Fruit fly (Drosophila melanogaster): ENCODE data around the gene Npc2e.

Gene Npc2e

dm6 chr3R:10052695-10053382, at the start of gene Npc2e, which contains the start of gene Fancl:
TSS of gene Npc2e (plus strand) at chr3R:10053332.
TSS of gene Fancl (minus strand) at chr3R:10052869.
- TF ChIP-seq CG5204 (GFP tag; optimal IDR thresholded peaks at IDR 0.05) (no peak), Crg-1 (GFP tag; optimal IDR thresholded peaks at IDR 0.05) (no peak), Hr96 (GFP tag; optimal IDR thresholded peaks at IDR 0.05) (no peak), CG11617 (GFP tag; optimal IDR thresholded peaks at IDR 0.05) (no peak), bab1 (GFP tag; optimal IDR thresholded peaks at IDR 0.05) (no peak), CG12768 (GFP tag; optimal IDR thresholded peaks at IDR 0.05) (no peak), Mnt (GFP tag; optimal IDR thresholded peaks at IDR 0.05) (no peak), CG7045 (GFP tag; optimal IDR thresholded peaks at IDR 0.05) (no peak), tj (GFP tag; optimal IDR thresholded peaks at IDR 0.05) (no peak), CG14711 (tag; optimal IDR thresholded peaks at IDR 0.05) (no peak), CG33017 (tag; optimal IDR thresholded peaks at IDR 0.05) (no peak), cic (GFP tag; optimal IDR thresholded peaks at IDR 0.05) (no peak), CG7101 (tag; optimal IDR thresholded peaks at IDR 0.05) (no peak), Clk (GFP tag; optimal IDR thresholded peaks at IDR 0.05) (no peak), CG1620 (GFP tag; optimal IDR thresholded peaks at IDR 0.05) (no peak), toe (GFP tag; optimal IDR thresholded peaks at IDR 0.05) (no peak), ovo (GFP tag; optimal IDR thresholded peaks at IDR 0.05) (no peak)

- no peak for TF ChIP-seq toe (GFP tag; optimal IDR thresholded peaks at IDR 0.05)
- no peak for TF ChIP-seq CG7101 (tag; optimal IDR thresholded peaks at IDR 0.05)
- no peak for TF ChIP-seq CG5204 (GFP tag; optimal IDR thresholded peaks at IDR 0.05)
- no peak for TF ChIP-seq CG14711 (tag; optimal IDR thresholded peaks at IDR 0.05)
- TF ChIP-seq cic (GFP tag; optimal IDR thresholded peaks at IDR 0.05): no peak
- TF ChIP-seq Clk (GFP tag; optimal IDR thresholded peaks at IDR 0.05): no peak
- TF ChIP-seq tj (GFP tag; optimal IDR thresholded peaks at IDR 0.05): no peak
- no peak for TF ChIP-seq CG12768 (GFP tag; optimal IDR thresholded peaks at IDR 0.05)
- no peak for TF ChIP-seq CG7045 (GFP tag; optimal IDR thresholded peaks at IDR 0.05)
- no peak for TF ChIP-seq CG33017 (tag; optimal IDR thresholded peaks at IDR 0.05)
- TF ChIP-seq Hr96 (GFP tag; optimal IDR thresholded peaks at IDR 0.05): no peak
- no peak for TF ChIP-seq Crg-1 (GFP tag; optimal IDR thresholded peaks at IDR 0.05)
- TF ChIP-seq CG11617 (GFP tag; optimal IDR thresholded peaks at IDR 0.05): no peak
- no peak for TF ChIP-seq kay (GFP tag; ENCODE audit: borderline replicate concordance)
- TF ChIP-seq cnc (optimal IDR thresholded peaks at IDR 0.05): no peak
- no peak for TF ChIP-seq CG1620 (GFP tag; optimal IDR thresholded peaks at IDR 0.05)
- TF ChIP-seq pad (GFP tag; optimal IDR thresholded peaks at IDR 0.05): no peak
- no peak for TF ChIP-seq ovo (GFP tag; optimal IDR thresholded peaks at IDR 0.05)
- TF ChIP-seq bab1 (GFP tag; optimal IDR thresholded peaks at IDR 0.05): no peak
Observed at dm6 chr3R:10024032-10024712, 29.0 kb upstream of the Npc2e start.

- no peak for TF ChIP-seq CG1620 (GFP tag; optimal IDR thresholded peaks at IDR 0.05)
- TF ChIP-seq kay (GFP tag; ENCODE audit: borderline replicate concordance): no peak
- no peak for TF ChIP-seq Clk (GFP tag; optimal IDR thresholded peaks at IDR 0.05)
- no peak for TF ChIP-seq CG14711 (tag; optimal IDR thresholded peaks at IDR 0.05)
- no peak for TF ChIP-seq bab1 (GFP tag; optimal IDR thresholded peaks at IDR 0.05)
- no peak for TF ChIP-seq CG7101 (tag; optimal IDR thresholded peaks at IDR 0.05)
- TF ChIP-seq cnc (optimal IDR thresholded peaks at IDR 0.05): no peak
- TF ChIP-seq Mnt (GFP tag; optimal IDR thresholded peaks at IDR 0.05): no peak
- no peak for TF ChIP-seq toe (GFP tag; optimal IDR thresholded peaks at IDR 0.05)
- no peak for TF ChIP-seq cic (GFP tag; optimal IDR thresholded peaks at IDR 0.05)
- TF ChIP-seq Hr96 (GFP tag; optimal IDR thresholded peaks at IDR 0.05): no peak
- no peak for TF ChIP-seq tj (GFP tag; optimal IDR thresholded peaks at IDR 0.05)
- no peak for TF ChIP-seq pad (GFP tag; optimal IDR thresholded peaks at IDR 0.05)
- no peak for TF ChIP-seq CG12768 (GFP tag; optimal IDR thresholded peaks at IDR 0.05)
- TF ChIP-seq CG7045 (GFP tag; optimal IDR thresholded peaks at IDR 0.05): no peak
Observed at dm6 chr3R:10025050-10025449, 28.1 kb upstream of the Npc2e start, which contains the start of gene CG31407. TSS of gene CG31407 (minus strand) at chr3R:10025150.

- TF ChIP-seq Crg-1 (GFP tag; optimal IDR thresholded peaks at IDR 0.05) (no peak), kay (GFP tag; ENCODE audit: borderline replicate concordance) (no peak), CG12768 (GFP tag; optimal IDR thresholded peaks at IDR 0.05) (no peak), CG5204 (GFP tag; optimal IDR thresholded peaks at IDR 0.05) (no peak), tj (GFP tag; optimal IDR thresholded peaks at IDR 0.05) (no peak), pad (GFP tag; optimal IDR thresholded peaks at IDR 0.05) (no peak), CG7101 (tag; optimal IDR thresholded peaks at IDR 0.05) (no peak), Clk (GFP tag; optimal IDR thresholded peaks at IDR 0.05) (no peak), CG14711 (tag; optimal IDR thresholded peaks at IDR 0.05) (no peak), CG11617 (GFP tag; optimal IDR thresholded peaks at IDR 0.05) (no peak), CG7045 (GFP tag; optimal IDR thresholded peaks at IDR 0.05) (no peak), bab1 (GFP tag; optimal IDR thresholded peaks at IDR 0.05) (no peak), Mnt (GFP tag; optimal IDR thresholded peaks at IDR 0.05) (no peak), Hr96 (GFP tag; optimal IDR thresholded peaks at IDR 0.05) (no peak), ovo (GFP tag; optimal IDR thresholded peaks at IDR 0.05) (no peak), cic (GFP tag; optimal IDR thresholded peaks at IDR 0.05) (no peak), CG1620 (GFP tag; optimal IDR thresholded peaks at IDR 0.05) (no peak)
Observed at dm6 chr3R:10028378-10028777, 24.8 kb upstream of the Npc2e start.

- TF ChIP-seq cnc (optimal IDR thresholded peaks at IDR 0.05) (no peak), CG7101 (tag; optimal IDR thresholded peaks at IDR 0.05) (no peak), kay (GFP tag; ENCODE audit: borderline replicate concordance) (peak; percentile 92), tj (GFP tag; optimal IDR thresholded peaks at IDR 0.05) (no peak), toe (GFP tag; optimal IDR thresholded peaks at IDR 0.05) (no peak)
Observed at dm6 chr3R:10031480-10031879, 21.7 kb upstream of the Npc2e start.
